Worm (Caenorhabditis elegans) whole organism, mixed stage, embryonic: Measurements from ENCODE around the gene K10C2.8.

Source experiments
- M03D4.4 ChIP-seq: sonication (generic microtip); optimal IDR thresholded peaks from 2 replicates; lab custom pipeline; 2017; ENCODE audit warnings: mild to moderate bottlenecking, missing genetic modification characterization, missing compliant biosample characterization
- blmp-1 ChIP-seq: fragments of 150-350 bp; optimal IDR thresholded peaks from 2 replicates; lab custom pipeline; 2014; ENCODE audit warnings: missing biosample characterization, missing genetic modification characterization
- ceh-39 ChIP-seq: fragments of 150-350 bp; optimal IDR thresholded peaks from 2 replicates; lab custom pipeline; 2014; ENCODE audit warnings: missing biosample characterization, missing genetic modification characterization
- ceh-43 ChIP-seq: fragments of 200-800 bp; sonication (Bioruptor generic); optimal IDR thresholded peaks from 2 replicates; lab custom pipeline; 2018; ENCODE audit warnings: mild to moderate bottlenecking, missing genetic modification characterization, moderate library complexity, missing compliant biosample characterization
- ceh-83 ChIP-seq: fragments of 200-800 bp; sonication (Bioruptor generic); optimal IDR thresholded peaks from 2 replicates; lab custom pipeline; 2018; ENCODE audit warnings: mild to moderate bottlenecking, missing genetic modification characterization, missing compliant biosample characterization
- ces-1 ChIP-seq: fragments of 150-350 bp; optimal IDR thresholded peaks from 2 replicates; lab custom pipeline; 2014; ENCODE audit warnings: missing biosample characterization, missing genetic modification reagents, missing genetic modification characterization
- cnd-1 ChIP-seq: fragments of 200-800 bp; sonication (Bioruptor generic); optimal IDR thresholded peaks from 2 replicates; lab custom pipeline; 2018; ENCODE audit warnings: mild to moderate bottlenecking, missing genetic modification characterization, missing compliant biosample characterization
- elt-3 ChIP-seq: fragments of 150-350 bp; optimal IDR thresholded peaks from 2 replicates; lab custom pipeline; 2014; ENCODE audit warnings: missing biosample characterization, missing genetic modification characterization
- ham-2 ChIP-seq: fragments of 200-800 bp; sonication (Bioruptor generic); optimal IDR thresholded peaks from 2 replicates; lab custom pipeline; 2018; ENCODE audit warnings: mild to moderate bottlenecking, missing genetic modification characterization, missing compliant biosample characterization
- hlh-1 ChIP-seq: fragments of 150-350 bp; optimal IDR thresholded peaks from 2 replicates; lab custom pipeline; 2014; ENCODE audit warnings: missing biosample characterization, missing genetic modification reagents, missing genetic modification characterization
- lin-13 ChIP-seq: fragments of 150-350 bp; optimal IDR thresholded peaks from 2 replicates; lab custom pipeline; 2014; ENCODE audit warnings: missing biosample characterization, missing genetic modification characterization
- lin-32 ChIP-seq: fragments of 200-800 bp; sonication (Bioruptor generic); optimal IDR thresholded peaks from 2 replicates; lab custom pipeline; 2018; ENCODE audit warnings: mild to moderate bottlenecking, missing genetic modification characterization, missing compliant biosample characterization
- mep-1 ChIP-seq: fragments of 150-350 bp; optimal IDR thresholded peaks from 2 replicates; lab custom pipeline; 2017; ENCODE audit warnings: missing biosample characterization, missing genetic modification reagents, missing genetic modification characterization, inconsistent platforms
- nhr-12 ChIP-seq: fragments of 150-350 bp; optimal IDR thresholded peaks from 2 replicates; lab custom pipeline; 2014; ENCODE audit warnings: missing biosample characterization, missing genetic modification characterization
- nhr-28 ChIP-seq: fragments of 150-350 bp; optimal IDR thresholded peaks from 2 replicates; lab custom pipeline; 2014; ENCODE audit warnings: missing biosample characterization, missing genetic modification characterization
- pha-4 ChIP-seq: fragments of 150-350 bp; optimal IDR thresholded peaks from 2 replicates; lab custom pipeline; 2018; ENCODE audit warnings: missing biosample characterization, missing genetic modification reagents, missing genetic modification characterization
- sem-2 ChIP-seq: fragments of 200-800 bp; sonication (Bioruptor generic); optimal IDR thresholded peaks from 2 replicates; lab custom pipeline; 2018; ENCODE audit warnings: mild to moderate bottlenecking, missing genetic modification characterization, missing compliant biosample characterization
- sptf-1 ChIP-seq: sonication (generic microtip); optimal IDR thresholded peaks from 2 replicates; lab custom pipeline; 2017; ENCODE audit warnings: mild to moderate bottlenecking, missing genetic modification characterization, moderate library complexity, missing compliant biosample characterization
- tbx-8 ChIP-seq: fragments of 200-800 bp; sonication (Bioruptor generic); optimal IDR thresholded peaks from 2 replicates; lab custom pipeline; 2018; ENCODE audit warnings: mild to moderate bottlenecking, missing genetic modification characterization, moderate library complexity, missing compliant biosample characterization
- unc-120 ChIP-seq: sonication (generic microtip); optimal IDR thresholded peaks from 2 replicates; lab custom pipeline; 2017; ENCODE audit warnings: missing genetic modification characterization, missing compliant biosample characterization; ENCODE audit not compliant: poor library complexity, severe bottlenecking
- unc-39 ChIP-seq: fragments of 150-350 bp; optimal IDR thresholded peaks from 2 replicates; lab custom pipeline; 2014; ENCODE audit warnings: missing biosample characterization, missing genetic modification characterization
- unc-62 ChIP-seq: fragments of 150-350 bp; optimal IDR thresholded peaks from 2 replicates; lab custom pipeline; 2014; ENCODE audit warnings: missing biosample characterization, missing genetic modification reagents, missing genetic modification characterization
- ztf-11 ChIP-seq: fragments of 150-350 bp; optimal IDR thresholded peaks from 2 replicates; lab custom pipeline; 2014; ENCODE audit warnings: missing biosample characterization, missing genetic modification characterization

The K10C2.8 gene

DNA sequence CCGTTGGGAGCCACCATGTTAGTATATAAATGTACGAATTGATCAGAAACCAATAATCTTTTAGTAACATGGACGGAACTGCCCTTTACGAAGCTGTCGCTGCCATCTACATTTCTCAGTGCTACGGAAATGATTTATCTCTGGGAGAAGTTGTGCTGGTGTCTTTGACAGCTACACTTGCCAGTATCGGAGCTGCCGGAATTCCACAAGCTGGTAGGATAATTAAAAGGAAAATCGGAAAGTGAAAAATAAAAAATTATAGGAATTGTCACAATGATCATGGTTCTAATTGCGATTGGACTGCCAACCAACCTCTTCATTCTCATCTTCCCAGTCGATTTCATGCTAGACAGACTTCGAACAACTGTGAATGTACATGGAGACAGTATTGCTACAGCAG lies 31.5 kb downstream of the K10C2.8 start:
- TF ChIP-seq sptf-1 (tag; lab: Kevin White, UChicago) (no peak), sem-2 (GFP tag; lab: Kevin White, UChicago) (no peak), nhr-12 (tag; lab: Kevin White, UChicago) (no peak), tbx-8 (GFP tag; lab: Kevin White, UChicago) (no peak)

ce11 chrX:6403122-6403521 lies 34.3 kb downstream of the K10C2.8 start, which contains the start of gene glt-4:
TSS of gene glt-4 (plus strand) at chrX:6403422.
- no peak for TF ChIP-seq unc-39
- TF ChIP-seq unc-62 (GFP tag; lab: Kevin White, UChicago), result no peak
- no peak for TF ChIP-seq tbx-8 (GFP tag; lab: Kevin White, UChicago)
- TF ChIP-seq mep-1 (tag; lab: Kevin White, UChicago), result no peak

- TF ChIP-seq hlh-1, result peak; percentile 79
- TF ChIP-seq unc-62 (GFP tag; lab: Kevin White, UChicago), result peak; percentile 61
- TF ChIP-seq ces-1 (GFP tag; lab: Kevin White, UChicago), result no peak
- TF ChIP-seq ceh-43 (GFP tag; lab: Kevin White, UChicago), result no peak
- no peak for TF ChIP-seq blmp-1 (tag; lab: Kevin White, UChicago)
- no peak for TF ChIP-seq nhr-28 (tag; lab: Kevin White, UChicago)
- TF ChIP-seq sem-2 (GFP tag; lab: Kevin White, UChicago), result no peak
- TF ChIP-seq nhr-12 (tag; lab: Kevin White, UChicago), result no peak
- no peak for TF ChIP-seq sptf-1 (tag; lab: Kevin White, UChicago)
- no peak for TF ChIP-seq elt-3 (tag; lab: Kevin White, UChicago)
- TF ChIP-seq unc-120, result peak; percentile 44
- TF ChIP-seq lin-32 (GFP tag; lab: Kevin White, UChicago), result no peak
Observed at ce11 chrX:6399450-6399849, 38.0 kb downstream of the K10C2.8 start.

- TF ChIP-seq M03D4.4 (tag; lab: Kevin White, UChicago) (no peak), ceh-43 (GFP tag; lab: Kevin White, UChicago) (no peak), ceh-39 (tag; lab: Kevin White, UChicago) (no peak), pha-4 (tag; lab: Kevin White, UChicago) (no peak), hlh-1 (no peak), ham-2 (GFP tag; lab: Kevin White, UChicago) (no peak), ztf-11 (no peak), ceh-83 (GFP tag; lab: Kevin White, UChicago) (no peak), cnd-1 (tag; lab: Kevin White, UChicago) (no peak), blmp-1 (tag; lab: Kevin White, UChicago) (no peak), lin-13 (tag; lab: Kevin White, UChicago) (no peak)
Observed at ce11 chrX:6391491-6391890, 46.0 kb downstream of the K10C2.8 start, which contains the start of gene igcm-2. TSS of gene igcm-2 (minus strand) at chrX:6391591.

ce11 chrX:6388639-6389038 lies 48.8 kb downstream of the K10C2.8 start:
- peak; percentile 99 for TF ChIP-seq hlh-1
- TF ChIP-seq sptf-1 (tag; lab: Kevin White, UChicago), result no peak
